Fruit fly (Drosophila melanogaster): ENCODE data around the gene kar.

Gene kar

dm6 chr3R:12716251-12716650 is 27.1 kb upstream of the kar start:
- TF ChIP-seq Hr39 (GFP tag; optimal IDR thresholded peaks at IDR 0.05) (no peak), Blimp-1 (GFP tag; optimal IDR thresholded peaks at IDR 0.05) (no peak), Sox15 (GFP tag; optimal IDR thresholded peaks at IDR 0.05) (no peak), cyc (GFP tag; optimal IDR thresholded peaks at IDR 0.05) (no peak), CG3919 (GFP tag; optimal IDR thresholded peaks at IDR 0.05) (no peak), CG6808 (GFP tag; optimal IDR thresholded peaks at IDR 0.05) (no peak)

dm6 chr3R:12715253-12715652 is 26.1 kb upstream of the kar start:
- no peak for TF ChIP-seq CG7368 (GFP tag; optimal IDR thresholded peaks at IDR 0.05)
- TF ChIP-seq eg (GFP tag; IDR thresholded peaks at IDR 0.05), result no peak
- TF ChIP-seq dsx (GFP tag; optimal IDR thresholded peaks at IDR 0.05; ENCODE audit: poor library complexity, severe bottlenecking), result no peak
- no peak for TF ChIP-seq acj6 (GFP tag; optimal IDR thresholded peaks at IDR 0.05)
- no peak for TF ChIP-seq CG34406 (GFP tag; optimal IDR thresholded peaks at IDR 0.05)
- TF ChIP-seq OdsH (GFP tag; optimal IDR thresholded peaks at IDR 0.05), result no peak
- TF ChIP-seq vri (GFP tag; optimal IDR thresholded peaks at IDR 0.05), result no peak
- no peak for TF ChIP-seq topi (GFP tag; optimal IDR thresholded peaks at IDR 0.05)
- no peak for TF ChIP-seq CG15336 (GFP tag; IDR thresholded peaks at IDR 0.05)
- TF ChIP-seq CG6808 (GFP tag; optimal IDR thresholded peaks at IDR 0.05), result no peak
- TF ChIP-seq spab (GFP tag; optimal IDR thresholded peaks at IDR 0.05), result no peak
- no peak for TF ChIP-seq CG11294 (GFP tag; IDR thresholded peaks at IDR 0.05)
- TF ChIP-seq Sox14 (GFP tag; optimal IDR thresholded peaks at IDR 0.05), result no peak

- TF ChIP-seq CG6163 (GFP tag; IDR thresholded peaks at IDR 0.05) (0 out of 3 replicates have a peak, but pooled peaks have one; percentile 25), Gug (GFP tag; IDR thresholded peaks at IDR 0.05) (0 out of 2 replicates have a peak, but pooled peaks have one; percentile 22)
These were observed 23.3 kb upstream of the kar start, which contains the start of gene PolQ for dm6 chr3R:12712178-12713172. TSS of gene PolQ (minus strand) at chr3R:12712299.

- no peak for TF ChIP-seq Hr38 (GFP tag; optimal IDR thresholded peaks at IDR 0.05)
- no peak for TF ChIP-seq Eip78C (GFP tag)
- no peak for TF ChIP-seq Sox14 (GFP tag; optimal IDR thresholded peaks at IDR 0.05)
- no peak for TF ChIP-seq OdsH (GFP tag; optimal IDR thresholded peaks at IDR 0.05)
- TF ChIP-seq dac (GFP tag; optimal IDR thresholded peaks at IDR 0.05), result no peak
- no peak for TF ChIP-seq CG3919 (GFP tag; optimal IDR thresholded peaks at IDR 0.05)
- no peak for TF ChIP-seq CG9139 (GFP tag; optimal IDR thresholded peaks at IDR 0.05)
- TF ChIP-seq CG8632 (GFP tag; optimal IDR thresholded peaks at IDR 0.05), result no peak
- no peak for TF ChIP-seq esn (GFP tag; optimal IDR thresholded peaks at IDR 0.05)
- TF ChIP-seq pdm3 (GFP tag; optimal IDR thresholded peaks at IDR 0.05), result no peak
- TF ChIP-seq achi (GFP tag; optimal IDR thresholded peaks at IDR 0.05), result no peak
- TF ChIP-seq CG6163 (GFP tag; IDR thresholded peaks at IDR 0.05), result no peak
- no peak for TF ChIP-seq CG6792 (GFP tag; optimal IDR thresholded peaks at IDR 0.05)
- no peak for TF ChIP-seq CG15336 (GFP tag; IDR thresholded peaks at IDR 0.05)
- no peak for TF ChIP-seq CG32006 (GFP tag; optimal IDR thresholded peaks at IDR 0.05)
- no peak for TF ChIP-seq Met (GFP tag; optimal IDR thresholded peaks at IDR 0.05)
- TF ChIP-seq CG10631 (GFP tag; optimal IDR thresholded peaks at IDR 0.05), result no peak
These were observed 15.7 kb upstream of the kar start, which contains the start of gene CG12279 for dm6 chr3R:12704861-12705260. TSS of gene CG12279 (plus strand) at chr3R:12705094.

dm6 chr3R:12701994-12702494 is 12.9 kb upstream of the kar start:
- TF ChIP-seq net (GFP tag; optimal IDR thresholded peaks at IDR 0.05) (no peak), vri (GFP tag; optimal IDR thresholded peaks at IDR 0.05) (peak; percentile 63), Ets96B (tag; optimal IDR thresholded peaks at IDR 0.05) (no peak), salr (GFP tag; optimal IDR thresholded peaks at IDR 0.05) (no peak)
